Worm (Caenorhabditis elegans): ENCODE data around the gene F40F8.11.

F40F8.11 gene

DNA sequence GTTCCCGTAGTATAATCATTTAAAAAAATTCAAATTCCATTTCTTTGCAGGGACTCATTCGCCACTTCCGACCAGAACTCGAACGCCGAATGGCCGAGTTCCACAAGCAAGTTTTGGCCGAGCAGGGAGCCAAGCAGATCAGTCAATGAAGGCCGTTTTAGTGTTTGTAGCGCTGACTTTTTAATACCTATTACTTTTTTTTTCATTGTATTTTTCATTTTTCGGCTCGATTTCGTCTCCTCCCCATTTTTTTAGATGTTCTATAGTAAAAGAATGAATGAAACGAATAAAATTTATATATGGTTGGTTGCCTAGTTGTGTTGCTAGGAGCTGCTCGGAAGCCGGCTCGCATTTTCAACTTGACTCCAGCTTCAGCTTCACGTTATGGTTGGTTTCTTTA lies 32.5 kb downstream of the F40F8.11 start, which contains the start of gene C09H10.4:
TSS of gene C09H10.4 (plus strand) at position 301 of the 400 bp plus-strand sequence.
- no peak for TF ChIP-seq pag-3 (tag; optimal IDR thresholded peaks at IDR 0.05; ENCODE audit: borderline replicate concordance, insufficient read depth)
- no peak for TF ChIP-seq sup-37 (GFP tag; optimal IDR thresholded peaks at IDR 0.05)
- no peak for TF ChIP-seq jun-1 (tag; optimal IDR thresholded peaks at IDR 0.05)
- TF ChIP-seq C16A3.4 (tag; optimal IDR thresholded peaks at IDR 0.05): no peak
- TF ChIP-seq dsc-1 (tag; optimal IDR thresholded peaks at IDR 0.05): no peak
- TF ChIP-seq nhr-77 (tag; optimal IDR thresholded peaks at IDR 0.05): no peak

DNA sequence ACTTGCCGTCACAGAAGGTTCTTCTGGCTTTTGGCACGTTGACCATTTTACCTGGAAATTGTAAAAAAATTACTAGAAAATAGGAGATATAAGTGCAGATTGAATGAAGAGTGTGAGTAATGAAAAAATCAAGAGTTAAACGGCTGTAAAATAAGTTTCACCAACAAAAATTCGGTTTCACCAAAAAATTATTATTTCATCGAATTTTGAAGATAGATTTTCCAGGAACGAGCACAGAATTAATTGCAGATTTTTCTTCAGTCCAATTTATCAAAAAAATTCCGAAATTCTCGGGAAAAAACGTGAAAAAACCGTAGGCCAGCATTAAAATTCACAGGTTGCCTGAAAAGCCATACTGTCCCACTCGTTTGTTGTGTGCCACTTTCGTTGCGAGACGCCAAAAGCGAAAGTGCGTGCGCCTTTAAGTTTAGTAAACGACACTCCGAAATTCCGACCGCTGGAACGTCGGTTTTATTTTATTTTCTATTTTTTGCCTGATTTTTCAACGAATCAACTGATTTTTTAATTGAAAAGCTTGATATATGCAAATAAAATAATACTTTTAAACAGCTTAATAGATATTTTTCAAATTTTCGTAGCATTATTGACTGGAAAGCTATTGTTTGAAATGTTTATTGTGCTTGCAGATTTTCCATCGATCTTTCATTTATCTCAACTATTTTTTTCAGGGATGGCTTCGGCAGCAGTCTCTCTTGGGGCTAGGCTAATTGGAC lies 35.1 kb downstream of the F40F8.11 start, which contains the start of the genes rpl-36.A and nuo-1:
TSS of gene rpl-36.A (minus strand) at position 51 of the 734 bp plus-strand sequence.
TSS of gene nuo-1 (plus strand) at position 684 of the 734 bp plus-strand sequence.
- TF ChIP-seq pqm-1 (tag; optimal IDR thresholded peaks at IDR 0.05) (no peak), efl-3 (GFP tag; optimal IDR thresholded peaks at IDR 0.05) (no peak), fkh-4 (tag; optimal IDR thresholded peaks at IDR 0.05; ENCODE audit: borderline replicate concordance) (no peak), ces-1 (GFP tag; optimal IDR thresholded peaks at IDR 0.05) (no peak), ceh-63 (GFP tag; optimal IDR thresholded peaks at IDR 0.05) (no peak), dpl-1 (GFP tag; optimal IDR thresholded peaks at IDR 0.05) (peak; percentile 80 to 86 (median 84)), fkh-10 (GFP tag; optimal IDR thresholded peaks at IDR 0.05) (peak; percentile 25), lir-3 (tag; optimal IDR thresholded peaks at IDR 0.05; ENCODE audit: poor library complexity) (peak; percentile 51), nhr-71 (tag; optimal IDR thresholded peaks at IDR 0.05) (peak; percentile 88), ztf-11 (tag; optimal IDR thresholded peaks at IDR 0.05) (peak in 1 of 2 experiments; percentile 25), nhr-11 (tag; optimal IDR thresholded peaks at IDR 0.05) (peak; percentile 4), blmp-1 (tag; optimal IDR thresholded peaks at IDR 0.05) (peak; percentile 97), lin-14 (GFP tag; optimal IDR thresholded peaks at IDR 0.05) (peak; percentile 88), unc-98 (GFP tag; IDR thresholded peaks at IDR 0.05) (no peak), egl-13 (tag; optimal IDR thresholded peaks at IDR 0.05) (no peak), sup-37 (GFP tag; optimal IDR thresholded peaks at IDR 0.05) (no peak), grh-1 (GFP tag; IDR thresholded peaks at IDR 0.05) (peak; percentile 58), unc-62 (GFP tag; optimal IDR thresholded peaks at IDR 0.05) (no peak), C04F5.9 (tag; optimal IDR thresholded peaks at IDR 0.05) (peak; percentile 38), unc-86 (tag; optimal IDR thresholded peaks at IDR 0.05) (peak; percentile 69), alr-1 (tag; optimal IDR thresholded peaks at IDR 0.05; ENCODE audit: borderline replicate concordance) (no peak), lin-15B (tag; optimal IDR thresholded peaks at IDR 0.05) (peak; percentile 85), nhr-90 (tag; optimal IDR thresholded peaks at IDR 0.05; ENCODE audit: poor library complexity) (peak; percentile 54), hpl-2 (GFP tag; optimal IDR thresholded peaks at IDR 0.05) (peak; percentile 55), dsc-1 (tag; optimal IDR thresholded peaks at IDR 0.05) (peak; percentile 55), Y116A8C.19 (tag; optimal IDR thresholded peaks at IDR 0.05; ENCODE audit: borderline replicate concordance) (no peak), ztf-4 (tag; optimal IDR thresholded peaks at IDR 0.05) (peak; percentile 3), unc-130 (tag; optimal IDR thresholded peaks at IDR 0.05) (peak; percentile 94), elt-3 (tag; optimal IDR thresholded peaks at IDR 0.05) (peak in 3 of 6 experiments; percentile 3 to 83 (median 41)), sox-4 (tag; optimal IDR thresholded peaks at IDR 0.05) (no peak), unc-30 (tag; optimal IDR thresholded peaks at IDR 0.05) (no peak), elt-2 (tag; optimal IDR thresholded peaks at IDR 0.05) (no peak), swsn-7 (tag; optimal IDR thresholded peaks at IDR 0.05) (peak; percentile 81), aly-2 (tag; optimal IDR thresholded peaks at IDR 0.05) (no peak), ama-1 (optimal IDR thresholded peaks at IDR 0.05) (no peak), mef-2 (tag; optimal IDR thresholded peaks at IDR 0.05) (peak; percentile 15), aha-1 (tag; optimal IDR thresholded peaks at IDR 0.05) (no peak), nhr-85 (tag) (peak; percentile 87), fkh-8 (tag; optimal IDR thresholded peaks at IDR 0.05) (peak; percentile 77), zip-4 (GFP tag; optimal IDR thresholded peaks at IDR 0.05) (no peak), efl-1 (optimal IDR thresholded peaks at IDR 0.05) (peak; percentile 88 to 91), efl-1 (GFP tag; optimal IDR thresholded peaks at IDR 0.05 in 1 of 2) (peak; percentile 82 to 98), ceh-82 (tag; optimal IDR thresholded peaks at IDR 0.05) (peak; percentile 58 to 92 (median 76)), C16A3.4 (tag; optimal IDR thresholded peaks at IDR 0.05) (peak; percentile 96), nhr-76 (tag; optimal IDR thresholded peaks at IDR 0.05) (no peak), ceh-88 (GFP tag; IDR thresholded peaks at IDR 0.05) (no peak)

All from whole organism, L1 larva.